Worm (Caenorhabditis elegans): ENCODE results near the gene snu-66.

Gene snu-66

DNA sequence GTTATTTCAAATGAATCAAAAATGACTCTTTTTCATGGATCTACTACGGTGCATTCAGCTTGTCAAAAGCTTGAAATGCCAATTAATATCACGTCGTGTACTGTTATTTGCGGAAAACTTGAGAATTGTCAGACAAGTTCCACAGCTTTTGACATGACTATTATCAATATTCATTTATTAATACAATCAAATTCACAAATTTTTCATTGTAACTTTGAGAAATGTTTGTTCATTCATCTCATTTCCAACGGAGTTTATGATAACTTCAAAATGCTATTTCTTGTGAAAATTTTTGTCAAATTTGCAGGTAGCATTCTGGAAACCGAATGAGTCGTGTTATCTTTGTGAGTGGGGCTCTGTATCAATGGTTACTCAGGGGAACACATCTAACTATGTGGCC lies 42.6 kb upstream of the snu-66 start, which contains the start of gene C50E3.15:
TSS of gene C50E3.15 (plus strand) at position 301 of the 400 bp plus-strand sequence.
- TF ChIP-seq snpc-4 (tag; optimal IDR thresholded peaks at IDR 0.05), result no peak

DNA sequence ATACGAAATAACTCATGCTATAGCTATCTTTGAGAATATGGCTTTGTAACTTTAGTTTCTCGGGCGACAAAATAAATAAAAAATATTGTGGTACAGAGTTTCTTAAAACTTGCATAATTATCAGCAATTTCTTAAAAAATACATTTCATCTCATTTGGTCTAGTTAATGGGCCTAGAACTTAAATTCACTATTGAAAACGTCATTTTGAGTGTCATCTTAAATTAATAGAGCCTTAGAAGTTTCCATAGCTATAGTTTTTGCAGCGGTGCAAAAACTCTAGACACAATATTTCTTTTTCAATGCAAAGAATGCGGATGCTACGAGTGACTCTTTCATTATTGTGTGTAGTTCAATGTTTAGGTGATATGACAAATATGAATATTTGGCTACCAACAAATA lies 36.6 kb upstream of the snu-66 start, which contains the start of gene clec-215:
TSS of gene clec-215 (plus strand) at position 301 of the 400 bp plus-strand sequence.
- TF ChIP-seq nhr-25 (tag; optimal IDR thresholded peaks at IDR 0.05), result no peak

DNA sequence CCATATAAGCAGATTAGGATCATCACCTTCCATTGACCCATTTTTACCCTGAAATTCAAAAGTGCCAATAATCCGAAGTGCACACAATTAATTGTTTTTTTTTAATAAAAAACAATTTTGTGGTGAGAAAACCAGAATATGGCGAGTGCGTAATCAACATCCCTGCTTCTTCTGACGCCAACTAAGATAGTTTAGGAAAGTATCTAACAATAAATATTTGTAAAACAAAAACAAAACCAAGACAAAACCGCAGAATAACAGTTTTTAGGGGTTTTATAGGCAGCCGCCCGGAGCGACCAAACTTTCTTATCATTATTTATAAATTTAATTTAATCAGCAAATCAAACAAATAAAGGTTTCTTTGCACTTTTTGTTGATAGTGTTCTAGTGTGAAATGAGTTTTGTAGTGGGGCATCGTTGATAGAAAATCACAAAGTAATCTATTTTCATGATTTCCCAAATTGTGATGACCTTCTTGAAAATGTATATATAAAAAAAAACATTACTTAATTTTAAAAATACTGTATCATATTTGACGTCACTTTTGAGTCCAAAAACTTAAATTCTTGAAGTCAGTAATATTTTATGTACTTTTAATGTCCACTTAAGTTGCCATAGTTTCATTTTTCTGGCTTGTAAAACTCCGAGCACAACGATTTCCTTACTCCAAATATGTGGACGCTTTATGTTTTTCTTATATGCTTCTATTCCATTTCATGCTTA lies 34.4 kb upstream of the snu-66 start, which contains the start of the genes folt-3 and clec-214:
TSS of gene folt-3 (minus strand) at position 51 of the 723 bp plus-strand sequence.
TSS of gene clec-214 (plus strand) at position 673 of the 723 bp plus-strand sequence.
- TF ChIP-seq nhr-237 (tag; optimal IDR thresholded peaks at IDR 0.05), result no peak
- peak; percentile 56 for TF ChIP-seq elt-2 (tag; optimal IDR thresholded peaks at IDR 0.05)

DNA sequence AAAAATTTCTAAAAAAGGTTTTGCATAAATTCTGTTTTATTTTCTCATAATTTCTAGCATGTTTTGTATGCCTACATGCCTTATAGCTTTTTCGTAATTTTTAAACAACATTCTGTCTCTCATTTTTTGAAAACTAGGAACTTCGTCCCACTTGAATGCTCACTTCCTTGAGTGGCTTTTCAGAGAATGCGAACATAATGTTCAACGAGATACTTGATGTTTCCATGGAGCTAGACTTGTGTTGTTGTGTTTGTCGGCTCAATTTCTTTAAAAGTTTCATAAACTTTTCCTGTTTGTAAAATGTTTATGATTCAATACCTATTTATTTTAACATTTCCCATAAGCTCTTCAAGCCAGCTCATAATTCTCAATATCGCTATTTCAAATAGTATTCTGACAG lies 29.4 kb upstream of the snu-66 start, which contains the start of gene clec-213:
TSS of gene clec-213 (plus strand) at position 301 of the 400 bp plus-strand sequence.
- TF ChIP-seq nhr-76 (tag; optimal IDR thresholded peaks at IDR 0.05), result no peak
- no peak for TF ChIP-seq hmg-11 (tag; optimal IDR thresholded peaks at IDR 0.05)
- no peak for TF ChIP-seq nhr-67 (tag; optimal IDR thresholded peaks at IDR 0.05)
- TF ChIP-seq fos-1 (tag; optimal IDR thresholded peaks at IDR 0.05), result no peak
- no peak for TF ChIP-seq snpc-4 (tag; optimal IDR thresholded peaks at IDR 0.05)
- TF ChIP-seq aly-2 (tag; optimal IDR thresholded peaks at IDR 0.05), result no peak
- TF ChIP-seq sea-2 (GFP tag; optimal IDR thresholded peaks at IDR 0.05), result no peak
- no peak for TF ChIP-seq egl-27 (tag; optimal IDR thresholded peaks at IDR 0.05)

DNA sequence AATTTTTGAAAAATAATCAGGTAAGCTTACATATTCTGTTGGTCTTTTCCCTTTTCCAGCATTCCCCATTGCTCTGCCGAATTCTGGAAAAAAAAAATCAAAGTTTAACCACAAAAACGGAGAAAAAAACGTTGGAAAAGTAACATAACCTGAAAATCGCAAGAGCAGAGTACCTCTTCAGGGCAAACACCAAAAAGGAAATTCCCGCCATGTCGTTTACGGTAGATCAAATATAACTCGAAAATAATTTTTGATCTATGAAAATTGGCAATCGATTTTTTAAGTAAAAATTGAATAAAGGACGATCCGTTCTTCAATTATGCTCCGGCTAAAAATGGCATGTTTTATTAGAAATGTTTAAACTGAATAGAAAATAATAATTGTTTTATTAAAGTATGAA lies 27.9 kb upstream of the snu-66 start, which contains the start of gene C50E3.11:
TSS of gene C50E3.11 (minus strand) at position 83 of the 400 bp plus-strand sequence.
- TF ChIP-seq aly-2 (tag; optimal IDR thresholded peaks at IDR 0.05), result no peak
- no peak for TF ChIP-seq nhr-77 (tag; optimal IDR thresholded peaks at IDR 0.05)
- TF ChIP-seq tbx-2 (tag; optimal IDR thresholded peaks at IDR 0.05), result no peak
- TF ChIP-seq nhr-28 (tag; optimal IDR thresholded peaks at IDR 0.05), result no peak
- TF ChIP-seq mml-1 (tag; optimal IDR thresholded peaks at IDR 0.05), result no peak
- TF ChIP-seq elt-3 (tag; optimal IDR thresholded peaks at IDR 0.05), result no peak
- no peak for TF ChIP-seq ceh-9 (tag; optimal IDR thresholded peaks at IDR 0.05)
- no peak for TF ChIP-seq egl-5 (tag; optimal IDR thresholded peaks at IDR 0.05)
- no peak for TF ChIP-seq nhr-237 (tag; optimal IDR thresholded peaks at IDR 0.05)
- no peak for TF ChIP-seq nhr-67 (tag; optimal IDR thresholded peaks at IDR 0.05)
- no peak for TF ChIP-seq pqm-1 (tag; optimal IDR thresholded peaks at IDR 0.05)
- TF ChIP-seq nhr-43 (tag; optimal IDR thresholded peaks at IDR 0.05; ENCODE audit: poor library complexity, severe bottlenecking), result no peak
- no peak for TF ChIP-seq R02D3.7 (tag; optimal IDR thresholded peaks at IDR 0.05)
- no peak for TF ChIP-seq lsy-12 (tag; optimal IDR thresholded peaks at IDR 0.05)
- no peak for TF ChIP-seq lin-39 (tag; optimal IDR thresholded peaks at IDR 0.05)
- TF ChIP-seq ZK546.5 (tag; optimal IDR thresholded peaks at IDR 0.05), result no peak
- no peak for TF ChIP-seq unc-62 (GFP tag; optimal IDR thresholded peaks at IDR 0.05)
- TF ChIP-seq nhr-76 (tag; optimal IDR thresholded peaks at IDR 0.05), result no peak
- no peak for TF ChIP-seq elt-1 (tag; optimal IDR thresholded peaks at IDR 0.05)
- no peak for TF ChIP-seq lin-15B (tag; optimal IDR thresholded peaks at IDR 0.05)

DNA sequence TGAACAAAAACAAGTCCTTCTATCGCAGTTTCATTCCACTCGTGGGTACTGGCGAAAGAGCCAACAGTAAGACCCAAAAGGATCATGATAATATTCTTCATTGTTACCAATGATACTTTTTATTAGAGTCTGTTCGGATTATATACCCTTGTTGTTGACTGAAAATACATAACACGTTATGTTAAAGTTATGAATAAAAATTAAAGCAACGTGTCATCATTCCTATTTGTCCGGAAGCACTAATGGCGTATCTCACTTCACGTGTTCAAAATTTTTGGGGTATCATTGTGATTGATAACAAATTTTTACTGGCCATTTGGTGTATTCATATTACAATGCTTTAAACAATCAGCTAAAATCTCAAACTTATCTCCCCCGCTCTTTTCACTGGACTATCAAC lies 26.0 kb upstream of the snu-66 start, which contains the start of gene scl-26:
TSS of gene scl-26 (minus strand) at position 101 of the 400 bp plus-strand sequence.
- no peak for TF ChIP-seq snpc-4 (tag; optimal IDR thresholded peaks at IDR 0.05)

DNA sequence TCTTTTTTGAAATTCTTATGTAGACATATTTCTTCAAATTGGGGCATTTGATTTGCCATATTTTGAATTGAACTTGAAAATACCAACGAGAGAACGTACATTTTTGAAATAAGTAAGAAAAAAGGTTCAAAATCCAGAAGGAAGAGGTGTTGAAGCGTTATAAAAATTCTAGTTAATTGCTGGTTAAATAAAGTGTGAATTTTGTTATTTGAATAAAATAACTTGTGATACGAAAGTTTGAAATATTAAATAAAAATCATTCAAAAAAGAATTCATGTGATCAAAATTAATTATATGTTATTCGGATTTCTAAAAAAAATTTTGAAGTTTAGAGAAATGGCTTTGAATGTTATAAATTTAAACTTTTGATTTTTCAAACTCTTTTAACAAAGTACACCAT lies 24.7 kb upstream of the snu-66 start, which contains the start of gene C50E3.9:
TSS of gene C50E3.9 (minus strand) at position 101 of the 400 bp plus-strand sequence.
- TF ChIP-seq lin-39 (tag; optimal IDR thresholded peaks at IDR 0.05) (no peak), pqm-1 (tag; optimal IDR thresholded peaks at IDR 0.05) (no peak), ama-1 (optimal IDR thresholded peaks at IDR 0.05) (no peak), R02D3.7 (tag; optimal IDR thresholded peaks at IDR 0.05) (no peak), skn-1 (tag; optimal IDR thresholded peaks at IDR 0.05) (no peak), egl-5 (tag; optimal IDR thresholded peaks at IDR 0.05) (no peak), aly-2 (tag; optimal IDR thresholded peaks at IDR 0.05) (no peak), sea-2 (GFP tag; optimal IDR thresholded peaks at IDR 0.05) (no peak), nhr-25 (tag; optimal IDR thresholded peaks at IDR 0.05) (no peak), nhr-43 (tag; optimal IDR thresholded peaks at IDR 0.05; ENCODE audit: poor library complexity, severe bottlenecking) (no peak), nhr-23 (tag; optimal IDR thresholded peaks at IDR 0.05) (no peak), elt-2 (tag; optimal IDR thresholded peaks at IDR 0.05) (no peak), egl-27 (tag; optimal IDR thresholded peaks at IDR 0.05) (no peak), lsy-12 (tag; optimal IDR thresholded peaks at IDR 0.05) (no peak), ceh-82 (tag; optimal IDR thresholded peaks at IDR 0.05) (no peak), ZK546.5 (tag; optimal IDR thresholded peaks at IDR 0.05) (no peak), unc-62 (GFP tag; optimal IDR thresholded peaks at IDR 0.05) (no peak)

Measured in whole organism, L3 larva.